Worm (Caenorhabditis elegans): ENCODE measurements around the gene srbc-3.

srbc-3 gene

DNA sequence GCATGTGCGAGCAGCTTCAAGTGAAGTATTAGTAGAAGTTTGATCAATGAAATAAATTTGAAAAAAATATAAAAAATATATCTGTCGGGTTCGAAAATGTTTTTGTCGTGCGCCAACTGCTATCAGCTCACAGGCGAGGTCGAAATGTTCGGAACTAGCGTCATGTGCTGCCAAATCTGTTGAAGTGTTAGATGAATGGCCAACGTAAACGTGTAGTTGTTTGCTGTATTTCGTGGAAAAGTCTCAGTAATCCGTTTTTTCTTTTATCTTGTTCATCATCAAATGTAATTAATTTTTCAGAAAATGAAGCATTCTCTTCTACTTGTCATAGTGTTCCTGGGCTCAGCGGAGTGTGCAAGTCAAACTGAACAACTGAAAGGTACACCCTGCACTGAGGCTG, 41.6 kb downstream of the srbc-3 start, which contains the start of gene C17B7.15:
TSS of gene C17B7.15 (plus strand) at position 301 of the 400 bp plus-strand sequence.
- TF ChIP-seq unc-62 (GFP tag; optimal IDR thresholded peaks at IDR 0.05): no peak
- TF ChIP-seq nhr-80 (tag; optimal IDR thresholded peaks at IDR 0.05): no peak
- no peak for TF ChIP-seq hrde-1 (tag; optimal IDR thresholded peaks at IDR 0.05; ENCODE audit: borderline replicate concordance)
- no peak for TF ChIP-seq madf-10 (tag; optimal IDR thresholded peaks at IDR 0.05)
- no peak for TF ChIP-seq zfh-2 (GFP tag; conservative IDR thresholded peaks at IDR 0.05)
- TF ChIP-seq hmg-1.2 (GFP tag; IDR thresholded peaks at IDR 0.05): no peak
- TF ChIP-seq F57A8.1 (GFP tag; optimal IDR thresholded peaks at IDR 0.05): no peak
- no peak for TF ChIP-seq F37B4.10 (GFP tag; IDR thresholded peaks at IDR 0.05)
- TF ChIP-seq ztf-25 (GFP tag; IDR thresholded peaks at IDR 0.05): no peak
- no peak for TF ChIP-seq lsy-27 (tag; optimal IDR thresholded peaks at IDR 0.05; ENCODE audit: borderline replicate concordance, insufficient read depth)
- no peak for TF ChIP-seq hsf-1 (GFP tag; IDR thresholded peaks at IDR 0.05)
- no peak for TF ChIP-seq Y53G8AR.9 (GFP tag; conservative IDR thresholded peaks at IDR 0.05)
- no peak for TF ChIP-seq F39B2.1 (GFP tag; IDR thresholded peaks at IDR 0.05)
- TF ChIP-seq fkh-3 (tag; optimal IDR thresholded peaks at IDR 0.05): no peak
- TF ChIP-seq ztf-28 (GFP tag; IDR thresholded peaks at IDR 0.05): no peak
- TF ChIP-seq snpc-4 (GFP tag; optimal IDR thresholded peaks at IDR 0.05): no peak
- no peak for TF ChIP-seq snpc-4 (tag; optimal IDR thresholded peaks at IDR 0.05)
- TF ChIP-seq egl-44 (GFP tag; IDR thresholded peaks at IDR 0.05): no peak
- TF ChIP-seq K11D2.4 (GFP tag; IDR thresholded peaks at IDR 0.05): no peak
- TF ChIP-seq pha-4 (tag; optimal IDR thresholded peaks at IDR 0.05): no peak

DNA sequence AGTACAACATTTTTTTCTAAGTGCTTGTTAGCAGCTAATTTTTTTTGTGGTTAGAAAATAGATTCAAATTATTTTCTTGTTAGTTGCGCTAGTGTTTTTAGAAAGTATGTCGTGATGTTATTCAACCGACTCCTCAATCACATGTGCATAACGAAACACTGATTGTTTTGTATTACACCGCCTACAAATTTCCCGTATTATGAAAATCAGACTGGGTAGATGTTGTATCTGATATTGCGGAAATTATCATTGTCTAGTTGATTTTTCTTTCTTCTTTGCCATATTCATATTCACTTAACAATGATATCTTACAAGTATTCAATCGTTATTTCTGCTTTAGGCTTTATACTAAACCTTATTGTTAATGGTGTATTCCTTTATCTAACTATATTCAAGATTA, 43.0 kb downstream of the srbc-3 start, which contains the start of gene str-63:
TSS of gene str-63 (plus strand) at position 301 of the 400 bp plus-strand sequence.
- TF ChIP-seq attf-3 (GFP tag; conservative IDR thresholded peaks at IDR 0.05) (no peak), dpff-1 (tag; optimal IDR thresholded peaks at IDR 0.05) (no peak), F37B4.10 (GFP tag; IDR thresholded peaks at IDR 0.05) (no peak), hmg-1.2 (GFP tag; IDR thresholded peaks at IDR 0.05) (no peak), fkh-3 (tag; optimal IDR thresholded peaks at IDR 0.05) (no peak), ztf-25 (GFP tag; IDR thresholded peaks at IDR 0.05) (no peak), lsl-1 (GFP tag; optimal IDR thresholded peaks at IDR 0.05) (no peak), Y53F4B.3 (GFP tag; IDR thresholded peaks at IDR 0.05) (no peak), repo-1 (tag; optimal IDR thresholded peaks at IDR 0.05) (no peak), ZK185.1 (tag; optimal IDR thresholded peaks at IDR 0.05; ENCODE audit: poor library complexity, severe bottlenecking) (no peak), madf-6 (GFP tag; IDR thresholded peaks at IDR 0.05) (no peak), him-1 (tag; optimal IDR thresholded peaks at IDR 0.05) (no peak), K11D2.4 (GFP tag; IDR thresholded peaks at IDR 0.05) (no peak), let-607 (tag; optimal IDR thresholded peaks at IDR 0.05) (no peak), snpc-3.4 (tag; optimal IDR thresholded peaks at IDR 0.05) (no peak)

DNA sequence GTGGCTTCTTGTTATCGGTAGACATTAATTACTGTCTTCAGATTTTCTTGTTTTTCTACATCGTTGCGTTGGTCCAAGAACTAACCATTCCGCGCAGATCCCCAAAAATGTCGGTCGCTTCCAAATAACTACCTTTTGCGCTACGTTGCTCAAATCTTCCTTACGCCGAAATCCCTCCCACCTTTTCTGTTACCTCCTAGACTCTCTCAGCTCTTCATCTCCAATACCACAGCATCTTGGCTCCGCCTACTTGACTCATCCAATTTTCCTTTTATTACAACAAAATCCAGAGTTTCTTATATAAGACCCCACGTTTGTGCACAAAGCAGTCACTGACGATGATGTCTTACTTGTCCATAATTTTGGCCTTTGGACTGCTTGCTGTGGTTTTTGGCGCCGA, 44.7 kb downstream of the srbc-3 start, which contains the start of gene C17B7.12:
TSS of gene C17B7.12 (plus strand) at position 301 of the 400 bp plus-strand sequence.
- TF ChIP-seq F39B2.1 (GFP tag; IDR thresholded peaks at IDR 0.05) (no peak), Y56A3A.18 (GFP tag; IDR thresholded peaks at IDR 0.05) (no peak), hrde-1 (tag; optimal IDR thresholded peaks at IDR 0.05; ENCODE audit: borderline replicate concordance) (no peak), attf-6 (GFP tag; IDR thresholded peaks at IDR 0.05) (no peak), atf-7 (tag; optimal IDR thresholded peaks at IDR 0.05) (no peak), gei-17 (GFP tag; optimal IDR thresholded peaks at IDR 0.05) (no peak), hlh-26 (GFP tag; conservative IDR thresholded peaks at IDR 0.05) (no peak), F49E8.2 (tag; optimal IDR thresholded peaks at IDR 0.05; ENCODE audit: insufficient read depth) (no peak), lsy-27 (tag; optimal IDR thresholded peaks at IDR 0.05; ENCODE audit: borderline replicate concordance, insufficient read depth) (no peak), ZK185.1 (tag; optimal IDR thresholded peaks at IDR 0.05; ENCODE audit: poor library complexity, severe bottlenecking) (no peak), snpc-3.4 (tag; optimal IDR thresholded peaks at IDR 0.05) (no peak), tlf-1 (GFP tag; optimal IDR thresholded peaks at IDR 0.05) (no peak), madf-3 (GFP tag; IDR thresholded peaks at IDR 0.05) (no peak), Y67H2A.10 (GFP tag; conservative IDR thresholded peaks at IDR 0.05) (no peak), Y53G8AR.9 (GFP tag; conservative IDR thresholded peaks at IDR 0.05) (no peak), sdz-38 (tag; optimal IDR thresholded peaks at IDR 0.05) (no peak), snpc-1.1 (tag; optimal IDR thresholded peaks at IDR 0.05; ENCODE audit: insufficient read depth) (no peak)
